Fruit fly (Drosophila melanogaster): ENCODE results near the gene by.

by gene

DNA sequence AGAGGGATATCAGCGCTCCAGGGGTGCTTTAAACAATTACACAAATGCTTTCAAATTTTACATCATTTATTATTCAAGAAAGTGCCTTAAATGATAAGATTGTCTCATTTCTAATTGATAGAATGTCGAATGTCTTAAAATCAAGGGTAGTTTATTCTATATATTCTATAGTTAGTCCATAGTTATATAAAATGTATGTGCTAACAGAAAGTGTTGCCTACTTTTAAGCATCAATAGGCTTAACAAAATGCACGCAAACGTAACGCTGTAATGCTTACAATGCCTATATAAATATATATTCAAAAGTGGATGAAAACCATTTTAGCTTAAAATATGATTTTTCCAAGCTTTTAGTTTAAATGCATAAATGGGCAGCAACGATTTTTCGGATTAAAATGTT is 44.9 kb downstream of the by start:
- TF ChIP-seq CG12768 (GFP tag; optimal IDR thresholded peaks at IDR 0.05), result no peak
- no peak for TF ChIP-seq cic (GFP tag; optimal IDR thresholded peaks at IDR 0.05)
- TF ChIP-seq CG1620 (GFP tag; optimal IDR thresholded peaks at IDR 0.05), result no peak
- TF ChIP-seq CG11617 (GFP tag; optimal IDR thresholded peaks at IDR 0.05), result no peak
- no peak for TF ChIP-seq ovo (GFP tag; optimal IDR thresholded peaks at IDR 0.05)
- TF ChIP-seq CG7045 (GFP tag; optimal IDR thresholded peaks at IDR 0.05), result no peak
- no peak for TF ChIP-seq pad (GFP tag; optimal IDR thresholded peaks at IDR 0.05)
- TF ChIP-seq tj (GFP tag; optimal IDR thresholded peaks at IDR 0.05), result no peak
- no peak for TF ChIP-seq Mnt (GFP tag; optimal IDR thresholded peaks at IDR 0.05)
- no peak for TF ChIP-seq CG5204 (GFP tag; optimal IDR thresholded peaks at IDR 0.05)
- TF ChIP-seq Hr96 (GFP tag; optimal IDR thresholded peaks at IDR 0.05), result no peak
- TF ChIP-seq bab1 (GFP tag; optimal IDR thresholded peaks at IDR 0.05), result no peak
- TF ChIP-seq CG33017 (tag; optimal IDR thresholded peaks at IDR 0.05), result no peak
- no peak for TF ChIP-seq cnc (optimal IDR thresholded peaks at IDR 0.05)
- TF ChIP-seq CG14711 (tag; optimal IDR thresholded peaks at IDR 0.05), result no peak
- TF ChIP-seq Clk (GFP tag; optimal IDR thresholded peaks at IDR 0.05), result no peak
- no peak for TF ChIP-seq Crg-1 (GFP tag; optimal IDR thresholded peaks at IDR 0.05)

dm6 chr3R:9487561-9487960 is 45.2 kb downstream of the by start:
- TF ChIP-seq cnc (optimal IDR thresholded peaks at IDR 0.05), result no peak

dm6 chr3R:9480396-9480795 is 52.4 kb downstream of the by start:
- peak; percentile 2 for TF ChIP-seq CG14711 (tag; optimal IDR thresholded peaks at IDR 0.05)
- no peak for TF ChIP-seq toe (GFP tag; optimal IDR thresholded peaks at IDR 0.05)

Measured in whole organism, adult.